Fruit fly (Drosophila melanogaster): ENCODE data around the gene CG15167.
A peak's percentile ranks its signal among the peaks of the same experiment; 100 is the strongest.

The CG15167 gene

DNA sequence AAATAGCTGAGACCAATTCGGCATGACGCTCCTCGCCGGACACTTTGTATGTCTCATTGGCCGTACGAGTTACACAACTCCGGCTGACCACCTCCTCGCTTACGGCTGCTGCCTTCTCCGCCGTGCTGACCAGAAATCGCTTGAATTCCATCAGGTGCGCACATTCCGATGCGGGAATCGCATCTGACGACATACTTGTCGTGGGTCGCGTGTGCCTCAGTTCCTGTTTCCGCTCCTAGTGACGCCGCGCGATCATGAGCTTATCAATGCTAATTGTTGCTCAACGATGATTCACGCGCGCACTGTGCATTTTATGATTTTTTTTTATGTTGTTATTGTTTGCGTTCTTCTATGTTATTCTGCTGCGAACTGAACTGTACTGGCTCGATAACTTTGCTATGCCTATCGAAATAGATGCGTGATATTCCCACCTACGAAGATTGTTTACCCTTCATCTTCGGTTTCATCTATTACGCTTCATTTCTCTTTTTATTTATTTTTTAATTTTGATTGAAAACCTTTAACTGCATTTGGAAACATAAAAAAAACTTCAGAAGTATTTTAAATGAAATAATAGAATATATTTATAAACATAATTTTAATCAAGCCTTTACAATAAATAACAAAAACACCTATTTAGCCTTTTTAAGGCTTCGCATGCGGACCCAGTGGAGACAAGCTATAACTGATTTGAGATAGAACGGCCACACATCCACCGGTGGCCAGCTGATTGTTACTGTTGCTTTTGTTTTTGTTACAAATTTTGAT lies 37.3 kb upstream of the CG15167 start, which contains the start of the genes CG10376 and CG10343 (continued):
- TF ChIP-seq prd (optimal IDR thresholded peaks at IDR 0.05) = no peak
- TF ChIP-seq prd (GFP tag; IDR thresholded peaks at IDR 0.05) = peak; percentile 93
- no peak for TF ChIP-seq ara (GFP tag; IDR thresholded peaks at IDR 0.05)
- TF ChIP-seq CG13624 (GFP tag; optimal IDR thresholded peaks at IDR 0.05) = peak; percentile 38
- TF ChIP-seq HmgD (GFP tag; optimal IDR thresholded peaks at IDR 0.05) = no peak
- peak; percentile 95 for TF ChIP-seq CG13424 (tag; optimal IDR thresholded peaks at IDR 0.05)
- peak; percentile 83 for TF ChIP-seq CG1024 (GFP tag; IDR thresholded peaks at IDR 0.05)
- no peak for TF ChIP-seq HLHmδ (GFP tag; optimal IDR thresholded peaks at IDR 0.05)
- TF ChIP-seq tap (tag; optimal IDR thresholded peaks at IDR 0.05) = peak; percentile 83
- peak; percentile 22 for TF ChIP-seq hkb (optimal IDR thresholded peaks at IDR 0.05)
- peak; percentile 71 for TF ChIP-seq hkb (GFP tag; IDR thresholded peaks at IDR 0.05)
- TF ChIP-seq mam (GFP tag; optimal IDR thresholded peaks at IDR 0.05) = peak; percentile 69
- TF ChIP-seq Hmr (GFP tag; optimal IDR thresholded peaks at IDR 0.05) = peak; percentile 90
- TF ChIP-seq gce (GFP tag; IDR thresholded peaks at IDR 0.05) = no peak
- peak; percentile 28 for TF ChIP-seq cwo (GFP tag; optimal IDR thresholded peaks at IDR 0.05)
- TF ChIP-seq HLH3B (GFP tag; IDR thresholded peaks at IDR 0.05) = peak; percentile 77
- TF ChIP-seq HHEX (GFP tag; optimal IDR thresholded peaks at IDR 0.05) = peak; percentile 77
- no peak for TF ChIP-seq yki (optimal IDR thresholded peaks at IDR 0.05)
- TF ChIP-seq Xrp1 (GFP tag; IDR thresholded peaks at IDR 0.05) = peak; percentile 86
- TF ChIP-seq CG11247 (GFP tag; IDR thresholded peaks at IDR 0.05) = peak; percentile 79
- peak; percentile 84 for TF ChIP-seq bbx (GFP tag; IDR thresholded peaks at IDR 0.05; ENCODE audit: partially characterized antibody)
- peak; percentile 80 for TF ChIP-seq lilli (GFP tag; optimal IDR thresholded peaks at IDR 0.05)
- peak; percentile 34 for TF ChIP-seq Atf-2 (GFP tag; optimal IDR thresholded peaks at IDR 0.05)
- TF ChIP-seq CG4424 (GFP tag; optimal IDR thresholded peaks at IDR 0.05) = peak; percentile 86
- TF ChIP-seq Myb (GFP tag; optimal IDR thresholded peaks at IDR 0.05) = peak; percentile 17
- peak; percentile 76; the same call in 2 of the 3 replicates for TF ChIP-seq CG11456 (GFP tag; IDR thresholded peaks at IDR 0.05)
- TF ChIP-seq peb (GFP tag; IDR thresholded peaks at IDR 0.05) = peak; percentile 69; the same call in 1 of the 2 replicates
- TF ChIP-seq her (GFP tag; optimal IDR thresholded peaks at IDR 0.05) = no peak
- TF ChIP-seq chn (GFP tag; optimal IDR thresholded peaks at IDR 0.05) = peak; percentile 70
- no peak for TF ChIP-seq sr (GFP tag; IDR thresholded peaks at IDR 0.05)
- peak; percentile 92 for TF ChIP-seq Dek (tag; optimal IDR thresholded peaks at IDR 0.05)
- no peak for TF ChIP-seq CG10321 (GFP tag; IDR thresholded peaks at IDR 0.05)
- TF ChIP-seq knrl (GFP tag; IDR thresholded peaks at IDR 0.05; ENCODE audit: partially characterized antibody) = peak; percentile 39; the same call in 1 of the 3 replicates
- TF ChIP-seq CG16813 (GFP tag; IDR thresholded peaks at IDR 0.05; ENCODE audit: partially characterized antibody) = no peak
- peak; percentile 93 for TF ChIP-seq Ptx1 (GFP tag; IDR thresholded peaks at IDR 0.05)
- peak; percentile 70; the same call in 1 of the 3 replicates for TF ChIP-seq CG11695 (GFP tag; IDR thresholded peaks at IDR 0.05)
- peak; percentile 86 for TF ChIP-seq Gug (GFP tag; IDR thresholded peaks at IDR 0.05)
- TF ChIP-seq CG7839 (tag; optimal IDR thresholded peaks at IDR 0.05) = peak; percentile 95
- peak; percentile 79 for TF ChIP-seq CG17385 (GFP tag; optimal IDR thresholded peaks at IDR 0.05)
- peak; percentile 80 for TF ChIP-seq CG11085 (GFP tag; IDR thresholded peaks at IDR 0.05)
- peak; percentile 39 for TF ChIP-seq slp2 (GFP tag; optimal IDR thresholded peaks at IDR 0.05)
- TF ChIP-seq CG30403 (GFP tag; optimal IDR thresholded peaks at IDR 0.05) = peak; percentile 94
- TF ChIP-seq z (GFP tag; IDR thresholded peaks at IDR 0.05) = no peak
- TF ChIP-seq fru (optimal IDR thresholded peaks at IDR 0.05) = no peak
- peak; percentile 76 for TF ChIP-seq CG18764 (GFP tag; optimal IDR thresholded peaks at IDR 0.05)
- no peak for TF ChIP-seq CG2199 (GFP tag; IDR thresholded peaks at IDR 0.05)
- TF ChIP-seq dan (GFP tag; IDR thresholded peaks at IDR 0.05) = 0 out of 2 replicates have a peak, but pooled peaks have one; percentile 19
- TF ChIP-seq row (GFP tag; IDR thresholded peaks at IDR 0.05) = peak; percentile 97
- TF ChIP-seq HmgZ (tag; optimal IDR thresholded peaks at IDR 0.05) = peak; percentile 81
- TF ChIP-seq Awh (GFP tag; IDR thresholded peaks at IDR 0.05) = 0 out of 2 replicates have a peak, but pooled peaks have one; percentile 22
- TF ChIP-seq CG16815 (GFP tag; optimal IDR thresholded peaks at IDR 0.05) = peak; percentile 91
